Worm (Caenorhabditis elegans): Measurements from ENCODE around the gene eef-1A.1.
A peak's percentile ranks its signal among the peaks of the same experiment; 100 is the strongest.

Gene eef-1A.1

DNA sequence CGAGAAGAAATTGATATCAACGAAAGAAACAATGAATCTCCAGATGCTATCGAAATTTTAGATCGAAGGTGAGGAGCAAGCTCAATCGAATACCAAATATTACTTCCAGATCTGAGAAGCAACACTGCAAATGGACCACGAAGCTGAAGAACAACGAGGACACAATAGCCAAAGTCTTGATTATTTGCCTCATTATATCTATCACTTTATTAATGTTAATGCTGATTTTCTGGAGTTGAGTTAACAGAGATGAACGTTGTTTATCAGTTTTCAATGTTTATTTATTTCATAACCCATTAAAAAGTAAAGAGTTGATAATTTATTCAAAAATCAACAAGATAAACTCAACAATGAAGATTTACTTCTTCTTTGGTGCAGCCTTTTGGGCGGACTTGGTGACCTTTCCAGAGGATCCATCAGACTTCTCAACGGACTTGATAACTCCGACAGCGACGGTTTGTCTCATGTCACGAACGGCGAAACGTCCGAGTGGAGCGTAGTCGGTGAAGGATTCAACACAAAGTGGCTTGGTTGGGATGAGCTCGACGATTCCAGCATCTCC lies 1.6 kb downstream of the eef-1A.1 start (continued):
- TF ChIP-seq K11D2.4 (GFP tag; IDR thresholded peaks at IDR 0.05) (no peak), T07F8.4 (tag; optimal IDR thresholded peaks at IDR 0.05) (no peak), madf-6 (GFP tag; IDR thresholded peaks at IDR 0.05) (peak; percentile 81), rpc-1 (optimal IDR thresholded peaks at IDR 0.05) (no peak), rpc-1 (tag; optimal IDR thresholded peaks at IDR 0.05) (no peak), T26A5.8 (tag; optimal IDR thresholded peaks at IDR 0.05) (no peak), fkh-3 (tag; optimal IDR thresholded peaks at IDR 0.05) (no peak), lag-1 (GFP tag; IDR thresholded peaks at IDR 0.05) (no peak), C17E4.6 (GFP tag; IDR thresholded peaks at IDR 0.05) (no peak; the same call in 1 of the 2 replicates), akir-1 (GFP tag; optimal IDR thresholded peaks at IDR 0.05) (no peak), lin-40 (tag; optimal IDR thresholded peaks at IDR 0.05) (no peak), madf-8 (GFP tag; conservative IDR thresholded peaks at IDR 0.05) (no peak), sdz-38 (tag; optimal IDR thresholded peaks at IDR 0.05) (no peak), K12H6.12 (tag; optimal IDR thresholded peaks at IDR 0.05) (no peak), let-607 (tag; optimal IDR thresholded peaks at IDR 0.05) (no peak), snpc-1.1 (tag; optimal IDR thresholded peaks at IDR 0.05; ENCODE audit: insufficient read depth) (peak; percentile 45)

DNA sequence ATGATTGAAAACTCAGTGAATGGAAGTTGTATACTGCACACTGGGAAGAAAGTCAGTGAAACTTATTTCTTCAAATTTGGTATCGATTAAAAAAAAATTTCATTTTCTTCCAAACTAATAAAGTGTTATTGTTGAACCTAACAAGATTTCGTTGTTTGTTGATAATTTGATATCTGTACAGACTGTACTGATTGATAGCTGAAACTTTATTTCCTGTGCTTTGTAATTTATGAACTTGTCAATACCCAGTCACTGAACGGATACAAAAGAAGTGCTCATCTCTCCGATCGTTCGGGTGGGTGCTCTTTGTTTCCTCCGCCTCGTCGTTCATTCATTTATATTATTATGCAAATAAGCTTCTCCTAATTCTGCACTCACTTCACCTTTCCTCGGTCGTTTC lies 2.4 kb downstream of the eef-1A.1 start, which contains the start of gene F31E3.12:
Gene F31E3.12 (plus strand): TSS at position 301 of the 400 bp plus-strand sequence.
- no peak for TF ChIP-seq madf-10 (tag; optimal IDR thresholded peaks at IDR 0.05)

DNA sequence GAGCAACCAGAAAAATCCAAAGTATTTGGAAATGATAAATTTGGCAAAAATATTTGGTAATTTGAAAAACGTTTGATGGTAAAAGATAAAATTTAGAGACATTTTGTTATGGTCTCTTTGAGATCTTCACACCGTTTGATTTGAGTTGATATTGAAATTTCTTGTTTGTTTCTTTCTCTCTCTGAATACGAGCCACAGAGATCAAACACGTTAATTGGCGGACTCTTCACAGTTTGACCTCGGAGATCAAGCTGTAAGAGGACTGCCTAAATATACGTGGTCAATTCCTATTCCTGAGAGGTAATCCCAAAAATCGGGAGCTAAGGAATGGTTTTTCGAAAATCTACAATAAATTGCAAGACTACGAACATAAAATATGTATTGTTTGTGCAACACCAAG lies 2.9 kb downstream of the eef-1A.1 start:
- no peak for TF ChIP-seq let-526 (GFP tag; IDR thresholded peaks at IDR 0.05)
- no peak for TF ChIP-seq F39B2.1 (GFP tag; IDR thresholded peaks at IDR 0.05)
- TF ChIP-seq B0261.1 (tag; optimal IDR thresholded peaks at IDR 0.05), result no peak
- no peak for TF ChIP-seq ceh-58 (GFP tag; IDR thresholded peaks at IDR 0.05)
- TF ChIP-seq madf-6 (GFP tag; IDR thresholded peaks at IDR 0.05), result peak; percentile 71
- TF ChIP-seq hrde-1 (tag; optimal IDR thresholded peaks at IDR 0.05; ENCODE audit: borderline replicate concordance), result no peak
- TF ChIP-seq madf-8 (GFP tag; conservative IDR thresholded peaks at IDR 0.05), result 0 out of 2 replicates have a peak, but pooled peaks have one; percentile 6
- no peak for TF ChIP-seq F33H1.4 (GFP tag; IDR thresholded peaks at IDR 0.05)
- no peak for TF ChIP-seq ceh-100 (GFP tag; IDR thresholded peaks at IDR 0.05)
- peak; percentile 55 for TF ChIP-seq efl-1 (GFP tag; optimal IDR thresholded peaks at IDR 0.05)
- no peak for TF ChIP-seq mes-4 (tag; optimal IDR thresholded peaks at IDR 0.05)
- no peak for TF ChIP-seq ceh-79 (tag; optimal IDR thresholded peaks at IDR 0.05)
- TF ChIP-seq dpff-1 (tag; optimal IDR thresholded peaks at IDR 0.05), result no peak

DNA sequence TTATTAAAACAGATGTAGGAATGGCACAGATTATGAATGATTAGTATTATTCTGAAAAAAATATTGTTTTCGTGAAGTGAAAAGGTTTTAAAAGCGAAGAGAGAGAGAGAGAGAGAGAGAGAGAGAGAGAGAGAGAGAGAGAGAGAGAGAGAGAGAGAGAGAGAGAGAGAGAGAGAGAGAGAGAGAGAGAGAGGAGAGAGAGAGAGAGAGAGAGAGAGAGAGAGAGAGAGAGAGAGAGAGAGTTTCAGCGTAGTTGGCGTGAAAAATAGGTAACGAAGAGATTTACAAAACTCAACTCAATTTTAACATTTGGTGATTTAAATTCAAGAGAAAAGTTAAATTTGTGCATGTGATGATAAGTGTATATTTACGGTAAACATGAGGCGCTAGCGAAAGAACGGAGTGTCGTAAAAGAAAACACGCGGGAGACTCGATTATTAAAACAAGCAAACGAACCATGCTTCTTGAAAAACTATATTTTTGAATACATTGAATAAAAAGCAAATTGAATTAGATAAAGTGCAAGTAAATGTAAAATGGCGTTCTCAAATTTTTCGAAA lies 3.4 kb downstream of the eef-1A.1 start, which contains the start of gene panl-2:
Gene panl-2 (minus strand): TSS at position 51 of the 560 bp plus-strand sequence.
- peak; percentile 88 for TF ChIP-seq attf-3 (GFP tag; conservative IDR thresholded peaks at IDR 0.05)
- TF ChIP-seq egrh-3 (GFP tag; IDR thresholded peaks at IDR 0.05), result peak; percentile 49; the same call in 1 of the 2 replicates
- TF ChIP-seq F49E8.2 (tag; optimal IDR thresholded peaks at IDR 0.05; ENCODE audit: insufficient read depth), result peak; percentile 47
- TF ChIP-seq lin-35 (GFP tag; optimal IDR thresholded peaks at IDR 0.05), result peak in 1 of 3 experiments; percentile 52
- TF ChIP-seq madf-8 (GFP tag; conservative IDR thresholded peaks at IDR 0.05), result no peak

Measured in whole organism, young adult.